Fruit fly (Drosophila melanogaster) whole organism: ENCODE measurements around the gene CG17239.

Experiments
- CG8478 ChIP-seq: fragments of >200 bp; optimal IDR thresholded peaks from 2 replicates; lab custom pipeline; 2018; ENCODE audit warnings: inconsistent platforms
- Dll ChIP-seq: fragments of >200 bp; optimal IDR thresholded peaks from 2 replicates; lab custom pipeline; 2017
- EcR ChIP-seq, 2 experiments: fragments of >200 bp; optimal IDR thresholded peaks; 2 replicates each; lab custom pipeline; 2017; ENCODE audit warnings: missing biosample characterization in 2 of 2, missing genetic modification characterization in 2 of 2, missing genetic modification reagents in 2 of 2
- pan ChIP-seq: fragments of >200 bp; optimal IDR thresholded peaks from 2 replicates; lab custom pipeline; 2017
- psq ChIP-seq: fragments of >200 bp; optimal IDR thresholded peaks from 2 replicates; lab custom pipeline; 2017
- usp ChIP-seq: fragments of >200 bp; optimal IDR thresholded peaks from 2 replicates; lab custom pipeline; 2017; ENCODE audit warnings: missing biosample characterization, missing genetic modification characterization, mixed read lengths

dm6 chr2L:2214004-2214403 is 38.1 kb downstream of the CG17239 start, which contains the start of the genes Uch and CG34174:
- TF ChIP-seq pan (lab: Kevin White, UChicago): no peak
- no peak for TF ChIP-seq psq (lab: Kevin White, UChicago)
- TF ChIP-seq CG8478: no peak
- no peak for TF ChIP-seq Dll (lab: Kevin White, UChicago)
- TF ChIP-seq usp (GFP tag; lab: Kevin White, UChicago): no peak
- no peak for TF ChIP-seq EcR (GFP tag; optimal IDR thresholded peaks at IDR 0.05; lab: Kevin White, UChicago)
